Worm (Caenorhabditis elegans): ENCODE data around the gene clec-263.

Gene clec-263

ce11 chrV:20574314-20574713, at the start of gene clec-263:
Gene clec-263, plus strand, starts transcription at chrV:20574614.
- TF ChIP-seq ceh-9 (tag; optimal IDR thresholded peaks at IDR 0.05) (no peak), pros-1 (tag; optimal IDR thresholded peaks at IDR 0.05) (no peak), K02D7.2 (tag; optimal IDR thresholded peaks at IDR 0.05) (no peak), hlh-30 (tag; optimal IDR thresholded peaks at IDR 0.05; ENCODE audit: insufficient read depth) (no peak), ceh-30 (tag; optimal IDR thresholded peaks at IDR 0.05) (no peak), ceh-31 (tag; optimal IDR thresholded peaks at IDR 0.05) (no peak), ets-4 (tag; optimal IDR thresholded peaks at IDR 0.05) (no peak), Y22D7AL.16 (tag; optimal IDR thresholded peaks at IDR 0.05) (no peak), ceh-24 (tag; optimal IDR thresholded peaks at IDR 0.05) (no peak), T23F11.4 (GFP tag; optimal IDR thresholded peaks at IDR 0.05) (no peak), che-1 (tag; optimal IDR thresholded peaks at IDR 0.05) (no peak), hlh-6 (tag; optimal IDR thresholded peaks at IDR 0.05) (no peak), hlh-13 (GFP tag; optimal IDR thresholded peaks at IDR 0.05) (no peak), madf-2 (tag; optimal IDR thresholded peaks at IDR 0.05) (no peak)

ce11 chrV:20525816-20526459, 48.5 kb upstream of the clec-263 start, which contains the start of the genes srh-166 and Y38H6C.24:
Gene srh-166, minus strand, starts transcription at chrV:20525866.
Gene Y38H6C.24, plus strand, starts transcription at chrV:20526435.
- TF ChIP-seq fax-1 (tag; optimal IDR thresholded peaks at IDR 0.05): no peak
- no peak for TF ChIP-seq ttx-3 (tag; optimal IDR thresholded peaks at IDR 0.05)
- peak; percentile 83 for TF ChIP-seq elt-2 (tag; optimal IDR thresholded peaks at IDR 0.05)
- no peak for TF ChIP-seq sox-4 (tag; optimal IDR thresholded peaks at IDR 0.05)
- TF ChIP-seq ceh-31 (tag; optimal IDR thresholded peaks at IDR 0.05): no peak
- TF ChIP-seq hlh-6 (tag; optimal IDR thresholded peaks at IDR 0.05): no peak
- no peak for TF ChIP-seq npax-4 (tag; optimal IDR thresholded peaks at IDR 0.05)

ce11 chrV:20527493-20527892, 46.9 kb upstream of the clec-263 start, which contains the start of gene Y38H6C.13:
Gene Y38H6C.13, plus strand, starts transcription at chrV:20527793.
- TF ChIP-seq ceh-19 (GFP tag; optimal IDR thresholded peaks at IDR 0.05) (no peak), ceh-14 (tag; optimal IDR thresholded peaks at IDR 0.05) (no peak), hlh-8 (tag; optimal IDR thresholded peaks at IDR 0.05) (no peak), ceh-18 (tag; optimal IDR thresholded peaks at IDR 0.05) (no peak), npax-4 (tag; optimal IDR thresholded peaks at IDR 0.05) (no peak), pag-3 (tag; optimal IDR thresholded peaks at IDR 0.05; ENCODE audit: borderline replicate concordance) (no peak), nhr-11 (tag; optimal IDR thresholded peaks at IDR 0.05) (no peak), F13H6.1 (tag; optimal IDR thresholded peaks at IDR 0.05) (no peak), pat-9 (tag; optimal IDR thresholded peaks at IDR 0.05) (no peak), rnt-1 (tag; optimal IDR thresholded peaks at IDR 0.05) (no peak), ceh-30 (tag; optimal IDR thresholded peaks at IDR 0.05) (no peak), mec-3 (tag; optimal IDR thresholded peaks at IDR 0.05; ENCODE audit: borderline replicate concordance) (no peak), pha-4 (tag; optimal IDR thresholded peaks at IDR 0.05) (no peak), pha-2 (tag; optimal IDR thresholded peaks at IDR 0.05) (no peak), ceh-2 (tag; optimal IDR thresholded peaks at IDR 0.05) (no peak)

- TF ChIP-seq pha-2 (tag; optimal IDR thresholded peaks at IDR 0.05): no peak
- TF ChIP-seq nhr-232 (tag; optimal IDR thresholded peaks at IDR 0.05): no peak
- no peak for TF ChIP-seq elt-4 (tag; optimal IDR thresholded peaks at IDR 0.05)
- no peak for TF ChIP-seq fkh-10 (GFP tag; optimal IDR thresholded peaks at IDR 0.05)
- no peak for TF ChIP-seq madf-2 (tag; optimal IDR thresholded peaks at IDR 0.05)
- no peak for TF ChIP-seq ceh-34 (tag; optimal IDR thresholded peaks at IDR 0.05)
- no peak for TF ChIP-seq hlh-6 (tag; optimal IDR thresholded peaks at IDR 0.05)
- no peak for TF ChIP-seq K09A11.1 (tag; optimal IDR thresholded peaks at IDR 0.05; ENCODE audit: insufficient read depth)
- no peak for TF ChIP-seq Y22D7AL.16 (tag; optimal IDR thresholded peaks at IDR 0.05)
- no peak for TF ChIP-seq ref-2 (tag; optimal IDR thresholded peaks at IDR 0.05)
- TF ChIP-seq mec-3 (tag; optimal IDR thresholded peaks at IDR 0.05; ENCODE audit: borderline replicate concordance): no peak
Measured at ce11 chrV:20534072-20534471, 40.3 kb upstream of the clec-263 start, which contains the start of gene famh-161. Gene famh-161, minus strand, starts transcription at chrV:20534172.

Measured in whole organism, late embryonic.